Fruit fly (Drosophila melanogaster) whole organism, wandering third instar larva: ENCODE data around the gene Eph.

Source experiments
- Abd-B ChIP-seq: fragments of >200 bp; optimal IDR thresholded peaks from 2 replicates; lab custom pipeline; 2017; ENCODE audit warnings: missing biosample characterization, missing genetic modification characterization
- CG32264 ChIP-seq: fragments of 200-800 bp; sonication (Bioruptor generic); optimal IDR thresholded peaks from 2 replicates; lab custom pipeline; 2016; ENCODE audit warnings: missing biosample characterization, missing genetic modification characterization
- CG9705 ChIP-seq: fragments of 200-800 bp; sonication (Bioruptor generic); optimal IDR thresholded peaks from 2 replicates; lab custom pipeline; 2018; ENCODE audit warnings: missing biosample characterization, mild to moderate bottlenecking, missing genetic modification characterization
- Dfd ChIP-seq: fragments of >200 bp; optimal IDR thresholded peaks from 2 replicates; lab custom pipeline; 2017; ENCODE audit warnings: missing biosample characterization, missing genetic modification characterization
- Dif ChIP-seq: fragments of 200-275, 200-300 bp; sonication (Bioruptor generic); optimal IDR thresholded peaks from 2 replicates; lab custom pipeline; 2018; ENCODE audit warnings: missing biosample characterization, missing genetic modification characterization; ENCODE audit not compliant: partially characterized antibody
- GATAd ChIP-seq: sonication (Bioruptor generic); optimal IDR thresholded peaks from 2 replicates; lab custom pipeline; 2016; ENCODE audit warnings: missing biosample characterization, missing genetic modification characterization
- HLH106 ChIP-seq: fragments of 200-800 bp; optimal IDR thresholded peaks from 3 replicates; lab custom pipeline; 2019; ENCODE audit warnings: missing biosample characterization, mild to moderate bottlenecking, missing genetic modification characterization, moderate library complexity
- Hnf4 ChIP-seq: fragments of 200-800 bp; sonication (Bioruptor generic); optimal IDR thresholded peaks from 2 replicates; lab custom pipeline; 2016; ENCODE audit warnings: missing biosample characterization, mild to moderate bottlenecking, missing genetic modification characterization
- Hr78 ChIP-seq: fragments of >200 bp; optimal IDR thresholded peaks from 2 replicates; lab custom pipeline; 2017; ENCODE audit warnings: missing biosample characterization, missing genetic modification characterization
- Hr83 ChIP-seq: fragments of 200-300 bp; sonication (Bioruptor generic); optimal IDR thresholded peaks from 2 replicates; lab custom pipeline; 2016; ENCODE audit warnings: missing biosample characterization, mild to moderate bottlenecking, missing genetic modification characterization, moderate library complexity; ENCODE audit not compliant: poor library complexity, severe bottlenecking
- Jra ChIP-seq: sonication (Bioruptor generic); optimal IDR thresholded peaks from 2 replicates; lab custom pipeline; 2016; ENCODE audit warnings: missing biosample characterization, missing genetic modification characterization
- Mio ChIP-seq: sonication (Bioruptor generic); optimal IDR thresholded peaks from 2 replicates; lab custom pipeline; 2016; ENCODE audit warnings: missing biosample characterization, missing genetic modification characterization
- Myc ChIP-seq: fragments of >200 bp; optimal IDR thresholded peaks from 2 replicates; lab custom pipeline; 2017
- N ChIP-seq: fragments of >200 bp; optimal IDR thresholded peaks from 2 replicates; lab custom pipeline; 2018; ENCODE audit warnings: missing biosample characterization, missing external identifiers, missing genetic modification characterization
- OdsH ChIP-seq: fragments of 200-800 bp; sonication (Bioruptor generic); optimal IDR thresholded peaks from 2 replicates; lab custom pipeline; 2016; ENCODE audit warnings: missing biosample characterization, mild to moderate bottlenecking, missing genetic modification characterization
- Rel ChIP-seq, 2 experiments: fragments of 200-800 bp; sonication (Bioruptor generic) in 1 of 2; optimal IDR thresholded peaks; 2 replicates in 1 of 2; 3 replicates in 1 of 2; lab custom pipeline; 2016 to 2019; ENCODE audit warnings: mild to moderate bottlenecking in 2 of 2, missing biosample characterization in 2 of 2, missing genetic modification characterization in 2 of 2, moderate library complexity in 1 of 2
- Sp1 ChIP-seq: fragments of 200-800 bp; sonication (Bioruptor generic); optimal IDR thresholded peaks from 3 replicates; lab custom pipeline; 2019; ENCODE audit warnings: missing biosample characterization, mild to moderate bottlenecking, missing genetic modification characterization, moderate library complexity
- Vsx2 ChIP-seq: fragments of 200-300, 225-300 bp; sonication (Bioruptor generic); optimal IDR thresholded peaks from 2 replicates; lab custom pipeline; 2018; ENCODE audit warnings: missing biosample characterization, missing genetic modification characterization; ENCODE audit not compliant: partially characterized antibody
- br ChIP-seq: fragments of 200-800 bp; sonication (Bioruptor generic); optimal IDR thresholded peaks from 2 replicates; lab custom pipeline; 2016; ENCODE audit warnings: missing biosample characterization, missing genetic modification characterization
- brk ChIP-seq: fragments of 200-800 bp; sonication (Bioruptor generic); optimal IDR thresholded peaks from 2 replicates; lab custom pipeline; 2016; ENCODE audit warnings: missing biosample characterization, mild to moderate bottlenecking, missing genetic modification characterization
- dl ChIP-seq, 2 experiments: fragments of 175-275, 200-275 bp in 1 of 2; fragments of 200-275 bp in 1 of 2; sonication (Bioruptor generic); optimal IDR thresholded peaks; lab custom pipeline; 2018; ENCODE audit warnings: mild to moderate bottlenecking in 2 of 2, missing biosample characterization in 2 of 2, missing genetic modification characterization in 2 of 2, moderate library complexity in 2 of 2; ENCODE audit not compliant: partially characterized antibody in 2 of 2, insufficient read depth in 1 of 2
- dmrt93B ChIP-seq: fragments of 200-800 bp; sonication (Bioruptor generic); optimal IDR thresholded peaks from 2 replicates; lab custom pipeline; 2018; ENCODE audit warnings: missing biosample characterization, mild to moderate bottlenecking, missing genetic modification characterization
- dsf ChIP-seq: sonication (Bioruptor generic); optimal IDR thresholded peaks from 2 replicates; lab custom pipeline; 2016; ENCODE audit warnings: missing biosample characterization, missing genetic modification characterization, borderline replicate concordance
- ey ChIP-seq: fragments of 200-800 bp; sonication (Bioruptor generic); optimal IDR thresholded peaks from 2 replicates; lab custom pipeline; 2016; ENCODE audit warnings: missing biosample characterization, missing genetic modification characterization
- foxo ChIP-seq, 2 experiments: fragments of 200-800 bp; sonication (Bioruptor generic); optimal IDR thresholded peaks; 2 replicates in 1 of 2; 3 replicates in 1 of 2; lab custom pipeline; 2016 to 2017; ENCODE audit warnings: missing biosample characterization in 2 of 2, missing genetic modification characterization in 2 of 2
- fru ChIP-seq: fragments of 200-800 bp; sonication (Bioruptor generic); optimal IDR thresholded peaks from 3 replicates; lab custom pipeline; 2016; ENCODE audit warnings: missing biosample characterization, mild to moderate bottlenecking, missing genetic modification characterization
- h ChIP-seq: fragments of 200-800 bp; sonication (Bioruptor generic); optimal IDR thresholded peaks from 3 replicates; lab custom pipeline; 2016; ENCODE audit warnings: missing biosample characterization, mild to moderate bottlenecking, missing genetic modification characterization
- jim ChIP-seq: fragments of 175-275, 200-325 bp; sonication (Bioruptor generic); optimal IDR thresholded peaks from 2 replicates; lab custom pipeline; 2016; ENCODE audit warnings: missing biosample characterization, mild to moderate bottlenecking, missing genetic modification characterization
- lola ChIP-seq: fragments of >200 bp; optimal IDR thresholded peaks from 2 replicates; lab custom pipeline; 2017; ENCODE audit warnings: missing biosample characterization, missing genetic modification characterization
- psq ChIP-seq: fragments of 200-800 bp; sonication (Bioruptor generic); optimal IDR thresholded peaks from 3 replicates; lab custom pipeline; 2017; ENCODE audit warnings: missing biosample characterization, mild to moderate bottlenecking, missing genetic modification characterization, moderate library complexity
- rgr ChIP-seq: fragments of 200-800 bp; sonication (Bioruptor generic); optimal IDR thresholded peaks from 3 replicates; lab custom pipeline; 2016; ENCODE audit warnings: missing biosample characterization, mild to moderate bottlenecking, missing genetic modification characterization
- sage ChIP-seq: fragments of 200-800 bp; sonication (Bioruptor generic); optimal IDR thresholded peaks from 2 replicates; lab custom pipeline; 2016; ENCODE audit warnings: missing biosample characterization, mild to moderate bottlenecking, missing genetic modification characterization
- sv ChIP-seq: fragments of 200-800 bp; sonication (Bioruptor generic); optimal IDR thresholded peaks from 3 replicates; lab custom pipeline; 2016; ENCODE audit warnings: missing biosample characterization, missing genetic modification characterization
- tai ChIP-seq: sonication (Bioruptor generic); optimal IDR thresholded peaks from 2 replicates; lab custom pipeline; 2016; ENCODE audit warnings: missing biosample characterization, missing genetic modification characterization
- usp ChIP-seq: fragments of >200 bp; optimal IDR thresholded peaks from 2 replicates; lab custom pipeline; 2017; ENCODE audit warnings: missing biosample characterization, missing genetic modification characterization
- woc ChIP-seq: sonication (Bioruptor generic); optimal IDR thresholded peaks from 2 replicates; lab custom pipeline; 2016; ENCODE audit warnings: missing biosample characterization, mild to moderate bottlenecking, missing genetic modification characterization

Eph gene

DNA sequence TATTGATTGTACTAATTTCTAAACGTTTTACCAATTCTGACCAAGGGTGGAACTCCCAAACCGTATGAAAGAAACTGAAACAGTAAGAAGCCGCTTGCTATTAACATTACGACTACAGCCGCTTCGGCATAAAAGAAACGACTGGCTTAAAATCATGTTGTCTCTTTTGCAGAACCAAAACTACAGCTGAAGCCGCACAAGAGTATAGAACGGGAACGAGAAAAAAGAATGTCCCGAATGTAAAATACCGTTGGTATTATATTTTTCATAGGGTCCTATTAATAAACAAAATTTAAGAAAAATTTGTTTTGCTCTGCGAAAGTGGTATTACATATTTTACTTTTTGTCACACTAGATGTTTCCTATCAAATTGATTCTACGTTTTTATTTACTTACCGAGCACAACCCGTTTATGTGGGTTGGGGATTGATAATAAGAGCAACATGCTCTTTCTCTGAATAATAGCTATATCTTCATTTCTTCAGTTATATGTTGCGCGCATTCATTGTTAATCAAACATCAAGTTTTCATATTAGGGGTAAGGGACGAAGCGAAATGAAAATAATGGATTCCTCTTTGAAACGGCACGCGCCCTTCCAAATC lies 36.0 kb downstream of the Eph start, which contains the start of gene Ekar:
Ekar (minus strand) TSS at position 143 of the 603 bp plus-strand sequence.
- TF ChIP-seq Vsx2 (GFP tag; lab: Kevin White, UChicago): no peak
- no peak for TF ChIP-seq brk (GFP tag; lab: Kevin White, UChicago)
- TF ChIP-seq Sp1: no peak
- no peak for TF ChIP-seq foxo (GFP tag; optimal IDR thresholded peaks at IDR 0.05; lab: Kevin White, UChicago)
- no peak for TF ChIP-seq Hr78 (GFP tag; lab: Kevin White, UChicago)
- TF ChIP-seq HLH106 (tag; lab: Kevin White, UChicago): no peak
- TF ChIP-seq Dif: no peak
- TF ChIP-seq Mio (GFP tag; lab: Kevin White, UChicago): no peak
- TF ChIP-seq fru (GFP tag; lab: Kevin White, UChicago): no peak
- no peak for TF ChIP-seq rgr
- no peak for TF ChIP-seq OdsH (GFP tag; lab: Kevin White, UChicago)
- no peak for TF ChIP-seq N (GFP tag; lab: Kevin White, UChicago)
- TF ChIP-seq Myc (lab: Kevin White, UChicago): no peak
- no peak for TF ChIP-seq tai (GFP tag; lab: Kevin White, UChicago)
- no peak for TF ChIP-seq GATAd
- no peak for TF ChIP-seq Hnf4 (GFP tag; lab: Kevin White, UChicago)
- TF ChIP-seq dmrt93B (GFP tag; lab: Kevin White, UChicago): no peak

DNA sequence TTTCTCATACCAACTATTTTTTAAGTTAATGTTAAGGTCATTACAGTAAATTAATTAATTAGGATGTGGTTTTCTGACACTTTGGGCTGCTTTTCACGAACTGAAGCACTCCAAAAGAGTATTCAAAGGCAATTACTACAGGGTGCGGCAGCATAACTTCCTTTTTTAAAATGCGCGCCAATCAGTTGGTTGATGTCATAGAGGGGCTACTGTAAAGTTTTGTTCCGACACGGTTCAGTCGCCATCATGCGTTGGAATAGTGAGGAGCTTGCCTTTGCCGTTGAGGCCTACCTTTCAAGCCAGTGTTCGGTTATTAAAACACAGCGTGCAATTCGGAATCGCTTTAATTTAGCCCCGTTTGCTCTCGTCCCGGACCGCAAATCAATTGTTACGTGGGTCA lies 36.9 kb downstream of the Eph start:
- no peak for TF ChIP-seq jim
- no peak for TF ChIP-seq dl (GFP tag; optimal IDR thresholded peaks at IDR 0.05; lab: Kevin White, UChicago; ENCODE audit: insufficient read depth in 1 of 2, partially characterized antibody in 2 of 2)
- TF ChIP-seq OdsH (GFP tag; lab: Kevin White, UChicago): no peak
- TF ChIP-seq dsf (GFP tag; lab: Kevin White, UChicago): no peak
- no peak for TF ChIP-seq CG32264
- no peak for TF ChIP-seq Vsx2 (GFP tag; lab: Kevin White, UChicago)
- TF ChIP-seq Myc (lab: Kevin White, UChicago): no peak
- TF ChIP-seq Abd-B (GFP tag; lab: Kevin White, UChicago): no peak
- no peak for TF ChIP-seq N (GFP tag; lab: Kevin White, UChicago)
- no peak for TF ChIP-seq fru (GFP tag; lab: Kevin White, UChicago)
- no peak for TF ChIP-seq sv (GFP tag; lab: Kevin White, UChicago)
- no peak for TF ChIP-seq dmrt93B (GFP tag; lab: Kevin White, UChicago)

DNA sequence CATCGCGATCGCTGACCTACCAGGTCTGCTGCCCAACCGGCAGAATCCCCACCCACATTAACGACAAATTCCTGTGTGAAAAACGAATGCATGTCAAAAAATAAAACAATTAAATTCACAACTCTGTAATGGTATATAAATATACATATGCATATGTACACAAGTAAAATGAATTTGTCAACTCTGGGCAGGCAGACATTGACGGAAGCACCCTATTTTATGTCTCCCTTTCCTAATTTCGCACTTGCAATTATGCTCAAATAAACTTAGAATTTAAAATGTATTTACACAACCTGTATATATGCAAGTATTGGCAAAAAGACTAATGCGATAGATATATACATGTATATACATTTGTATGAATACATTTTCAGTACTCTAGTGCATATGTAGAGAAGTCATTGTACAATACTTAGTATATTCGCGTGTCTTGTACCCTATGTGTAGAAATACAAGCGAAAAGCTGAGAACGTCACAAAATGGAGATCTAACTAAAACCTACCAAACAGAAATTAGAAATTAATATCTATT lies 48.6 kb downstream of the Eph start:
- TF ChIP-seq Hr83 (no peak), lola (GFP tag; lab: Kevin White, UChicago) (no peak), h (GFP tag; lab: Kevin White, UChicago) (peak; percentile 7), fru (GFP tag; lab: Kevin White, UChicago) (no peak), sage (GFP tag; lab: Kevin White, UChicago) (peak; percentile 20)

DNA sequence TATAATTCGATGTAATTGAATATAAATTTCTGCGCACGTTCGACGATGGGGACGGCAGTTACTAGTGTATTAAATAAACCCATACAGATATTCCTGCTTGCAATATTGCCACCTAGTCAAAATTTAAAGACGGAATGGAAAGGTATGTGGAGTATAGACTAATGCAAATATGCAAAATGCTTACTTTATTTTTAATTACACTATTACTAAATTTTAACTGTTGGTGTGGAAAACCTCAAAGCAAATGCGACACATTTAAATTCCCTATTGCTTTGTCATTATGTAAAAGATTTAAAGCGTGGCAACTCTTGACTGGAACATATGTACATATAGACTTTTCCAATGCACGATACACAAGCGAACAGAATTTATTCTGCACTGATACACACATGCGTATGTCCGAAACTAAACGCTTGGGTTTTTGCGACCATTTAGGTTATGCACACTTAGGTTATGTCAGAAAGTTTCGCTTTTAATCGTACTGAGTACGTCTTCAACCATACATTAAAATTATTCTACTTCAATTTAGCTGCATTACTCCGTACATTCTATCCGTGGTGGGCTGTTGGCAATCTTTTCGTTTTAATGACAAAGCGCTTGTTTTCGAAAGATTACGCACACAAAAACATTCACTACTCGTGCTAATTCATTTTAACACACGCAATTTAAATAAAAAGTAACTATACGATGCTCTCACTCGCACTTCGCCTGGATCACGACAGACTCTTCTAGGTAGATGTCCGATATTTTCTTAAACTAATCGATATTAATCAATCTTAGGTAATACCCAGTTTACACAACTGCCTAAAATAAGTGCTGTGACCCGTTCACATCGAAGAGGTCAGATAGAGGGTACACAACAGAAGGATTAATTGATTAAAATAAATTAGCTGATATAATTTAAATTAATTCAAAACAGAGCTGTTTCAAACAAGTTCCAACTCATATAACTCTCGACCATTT lies 49.7 kb downstream of the Eph start, which contains the start of gene gw:
gw (minus strand) TSS at position 725 of the 963 bp plus-strand sequence.
- TF ChIP-seq Hnf4 (GFP tag; lab: Kevin White, UChicago) (peak; percentile 88), GATAd (no peak), Jra (GFP tag; lab: Kevin White, UChicago) (peak; percentile 86), OdsH (GFP tag; lab: Kevin White, UChicago) (peak; percentile 88), CG32264 (peak; percentile 29), CG9705 (GFP tag; lab: Kevin White, UChicago) (peak; percentile 83), N (GFP tag; lab: Kevin White, UChicago) (peak; percentile 95), h (GFP tag; lab: Kevin White, UChicago) (peak; percentile 90), Myc (lab: Kevin White, UChicago) (peak; percentile 17), psq (peak; percentile 81), lola (GFP tag; lab: Kevin White, UChicago) (no peak), Dif (no peak), brk (GFP tag; lab: Kevin White, UChicago) (peak; percentile 45), woc (GFP tag; lab: Kevin White, UChicago) (peak; percentile 63), Vsx2 (GFP tag; lab: Kevin White, UChicago) (no peak), sv (GFP tag; lab: Kevin White, UChicago) (peak; percentile 64), tai (GFP tag; lab: Kevin White, UChicago) (peak; percentile 83), Mio (GFP tag; lab: Kevin White, UChicago) (no peak), Dfd (GFP tag; lab: Kevin White, UChicago) (no peak), HLH106 (tag; lab: Kevin White, UChicago) (peak; percentile 86), dmrt93B (GFP tag; lab: Kevin White, UChicago) (peak; percentile 61), br (GFP tag; lab: Kevin White, UChicago) (peak; percentile 85), sage (GFP tag; lab: Kevin White, UChicago) (peak; percentile 75), usp (GFP tag; lab: Kevin White, UChicago) (no peak), Sp1 (peak; percentile 80), Hr83 (peak; percentile 85), foxo (GFP tag; optimal IDR thresholded peaks at IDR 0.05; lab: Kevin White, UChicago) (peak; percentile 10 to 91), ey (peak; percentile 97), Rel (GFP tag; optimal IDR thresholded peaks at IDR 0.05; lab: Kevin White, UChicago) (no peak), Rel (tag; optimal IDR thresholded peaks at IDR 0.05; lab: Kevin White, UChicago) (peak; percentile 39)
